Worm (Caenorhabditis elegans) whole organism, L4 larva: ENCODE measurements around the gene C27C12.4.

Source experiments
- F10B5.3 ChIP-seq: sonication (generic microtip); optimal IDR thresholded peaks from 2 replicates; lab custom pipeline; 2016; ENCODE audit warnings: mild to moderate bottlenecking, missing genetic modification characterization, missing compliant biosample characterization
- aha-1 ChIP-seq: fragments of 150-350 bp; peaks from one replicate; lab custom pipeline; 2014; ENCODE audit warnings: missing biosample characterization, missing genetic modification characterization
- ama-1 ChIP-seq: fragments of 150-350 bp; optimal IDR thresholded peaks from 2 replicates; lab custom pipeline; 2014; ENCODE audit warnings: inconsistent platforms, mixed read lengths
- nhr-11 ChIP-seq: fragments of 150-350 bp; optimal IDR thresholded peaks from 2 replicates; lab custom pipeline; 2014; ENCODE audit warnings: missing biosample characterization, missing genetic modification characterization
- tag-97 ChIP-seq: fragments of 200-800 bp; sonication (Bioruptor generic); IDR thresholded peaks from 2 replicates; pipeline ENCODE4 v1.3.6; 2022; ENCODE audit warnings: missing genetic modification characterization, missing compliant biosample characterization
- unc-39 ChIP-seq: sonication (generic microtip); optimal IDR thresholded peaks from 2 replicates; lab custom pipeline; 2017; ENCODE audit warnings: missing biosample characterization, missing genetic modification characterization

DNA sequence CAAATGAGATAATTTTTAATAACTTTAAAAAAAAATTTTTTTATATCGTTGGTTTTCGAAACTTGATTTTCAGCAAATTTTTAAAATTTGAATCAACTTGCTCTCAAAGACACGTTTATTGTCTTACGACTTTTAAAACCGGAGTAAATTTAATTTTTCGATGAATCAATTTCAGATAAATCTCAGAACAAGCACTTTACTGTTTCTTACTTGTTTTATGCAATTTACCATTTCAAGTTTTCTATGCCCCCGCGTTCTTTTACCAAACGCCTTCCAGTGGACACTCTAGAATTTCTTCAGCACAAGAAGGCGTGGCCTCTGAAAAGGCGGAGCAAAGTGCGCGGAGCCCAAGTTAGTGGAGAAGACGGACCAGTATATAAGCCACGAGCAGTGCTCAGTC is 27.2 kb downstream of the C27C12.4 start, which contains the start of gene flp-8:
- TF ChIP-seq unc-39 (tag; lab: Kevin White, UChicago) (no peak), F10B5.3 (no peak), nhr-11 (no peak), tag-97 (GFP tag; lab: Robert Waterston, UW) (no peak), ama-1 (no peak), aha-1 (tag; lab: Kevin White, UChicago) (no peak)
